Fruit fly (Drosophila melanogaster) whole organism, embryonic: ENCODE data around the gene rost.

ENCODE experiments used
- Atf3 ChIP-seq: fragments of 200-800 bp; sonication (Bioruptor generic); optimal IDR thresholded peaks from 3 replicates; lab custom pipeline; 2016; ENCODE audit warnings: missing biosample characterization, missing genetic modification characterization
- CG16863 ChIP-seq: fragments of 200-800 bp; sonication (Bioruptor generic); optimal IDR thresholded peaks from 3 replicates; lab custom pipeline; 2016; ENCODE audit warnings: missing biosample characterization, missing genetic modification characterization
- CG17328 ChIP-seq: fragments of 200-800 bp; sonication (Bioruptor generic); IDR thresholded peaks from 2 replicates; pipeline ENCODE4 v1.3.6; 2022; ENCODE audit warnings: missing biosample characterization, missing genetic modification characterization
- CG17359 ChIP-seq: fragments of 200-800 bp; sonication (Bioruptor generic); optimal IDR thresholded peaks from 3 replicates; lab custom pipeline; 2018; ENCODE audit warnings: missing biosample characterization, mild to moderate bottlenecking, missing genetic modification characterization, moderate library complexity
- CG18476 ChIP-seq: fragments of 200-800 bp; sonication (Bioruptor generic); optimal IDR thresholded peaks from 2 replicates; lab custom pipeline; 2016; ENCODE audit warnings: missing biosample characterization, mild to moderate bottlenecking, missing genetic modification characterization
- CG18599 ChIP-seq: fragments of 200-800 bp; sonication (Bioruptor generic); optimal IDR thresholded peaks from 3 replicates; lab custom pipeline; 2017; ENCODE audit warnings: missing biosample characterization, missing genetic modification characterization, mild to moderate bottlenecking, moderate library complexity, missing genetic modification reagents
- CG2202 ChIP-seq: fragments of 200-800 bp; sonication (Bioruptor generic); optimal IDR thresholded peaks from 2 replicates; lab custom pipeline; 2018; ENCODE audit warnings: missing biosample characterization, mild to moderate bottlenecking, missing genetic modification characterization
- CG2875 ChIP-seq: fragments of 200-800 bp; sonication (Bioruptor generic); optimal IDR thresholded peaks from 2 replicates; lab custom pipeline; 2017; ENCODE audit warnings: missing biosample characterization, mild to moderate bottlenecking, missing genetic modification characterization, missing genetic modification reagents
- CG4328 ChIP-seq: fragments of 200-800 bp; sonication (Bioruptor generic); optimal IDR thresholded peaks from 3 replicates; lab custom pipeline; 2017; ENCODE audit warnings: missing biosample characterization, missing genetic modification reagents, missing genetic modification characterization
- CG6254 ChIP-seq: fragments of 200-800 bp; sonication (Bioruptor generic); optimal IDR thresholded peaks from 3 replicates; lab custom pipeline; 2017; ENCODE audit warnings: mild to moderate bottlenecking, missing biosample characterization, missing genetic modification reagents, missing genetic modification characterization
- CG6272 ChIP-seq: fragments of 200-800 bp; sonication (Bioruptor generic); IDR thresholded peaks from 2 replicates; pipeline ENCODE4 v1.3.6; 2022; ENCODE audit warnings: missing biosample characterization, missing genetic modification characterization
- CG8478 ChIP-seq: fragments of >200 bp; optimal IDR thresholded peaks from 2 replicates; lab custom pipeline; 2018
- CG8924 ChIP-seq: fragments of 200-800 bp; optimal IDR thresholded peaks from 3 replicates; lab custom pipeline; 2019; ENCODE audit warnings: missing biosample characterization, mild to moderate bottlenecking, missing genetic modification characterization, moderate library complexity
- Dek ChIP-seq: fragments of 200-800 bp; sonication (Bioruptor generic); optimal IDR thresholded peaks from 3 replicates; lab custom pipeline; 2019; ENCODE audit warnings: missing biosample characterization, mild to moderate bottlenecking, missing genetic modification characterization, moderate library complexity
- Doc2 ChIP-seq: fragments of 200-800 bp; sonication (Bioruptor generic); IDR thresholded peaks from 2 replicates; pipeline ENCODE4 v1.3.6; 2022; ENCODE audit warnings: missing biosample characterization, missing genetic modification characterization
- Elba2 ChIP-seq: fragments of 200-800 bp; sonication (Bioruptor generic); optimal IDR thresholded peaks from 3 replicates; lab custom pipeline; 2016; ENCODE audit warnings: missing biosample characterization, missing genetic modification characterization
- HLH4C ChIP-seq: fragments of 200-800 bp; sonication (Bioruptor generic); IDR thresholded peaks from 3 replicates; pipeline ENCODE4 v1.3.6; 2022; ENCODE audit warnings: missing biosample characterization, missing genetic modification characterization; ENCODE audit not compliant: partially characterized antibody
- NC2α ChIP-seq: fragments of 200-800 bp; sonication (Bioruptor generic); optimal IDR thresholded peaks from 2 replicates; lab custom pipeline; 2016; ENCODE audit warnings: missing biosample characterization, missing genetic modification characterization
- Scr ChIP-seq: fragments of 200-800 bp; sonication (Bioruptor generic); IDR thresholded peaks from 2 replicates; pipeline ENCODE4 v1.3.6; 2022; ENCODE audit warnings: missing biosample characterization, missing genetic modification characterization; ENCODE audit not compliant: partially characterized antibody
- Spps ChIP-seq: fragments of 200-800 bp; sonication (Bioruptor generic); optimal IDR thresholded peaks from 2 replicates; lab custom pipeline; 2018; ENCODE audit warnings: missing biosample characterization, mild to moderate bottlenecking, missing genetic modification characterization
- Taf1 ChIP-seq: fragments of 200-800 bp; sonication (Bioruptor generic); IDR thresholded peaks from 2 replicates; pipeline ENCODE4 v1.3.6; 2022; ENCODE audit warnings: missing biosample characterization, missing genetic modification characterization
- Xrp1 ChIP-seq: fragments of 200-800 bp; sonication (Bioruptor generic); IDR thresholded peaks from 2 replicates; pipeline ENCODE4 v1.3.6; 2022; ENCODE audit warnings: missing biosample characterization, missing genetic modification characterization
- az2 ChIP-seq: fragments of 200-800 bp; sonication (Bioruptor generic); optimal IDR thresholded peaks from 3 replicates; lab custom pipeline; 2016; ENCODE audit warnings: missing biosample characterization, missing genetic modification characterization
- bab2 ChIP-seq: fragments of 200-800 bp; sonication (Bioruptor generic); optimal IDR thresholded peaks from 2 replicates; lab custom pipeline; 2016; ENCODE audit warnings: missing biosample characterization, missing genetic modification characterization
- bowl ChIP-seq: fragments of 200-800 bp; sonication (Bioruptor generic); IDR thresholded peaks from 2 replicates; pipeline ENCODE4 v1.3.6; 2022; ENCODE audit warnings: missing biosample characterization, missing genetic modification characterization
- btn ChIP-seq: fragments of 200-800 bp; sonication (Bioruptor generic); optimal IDR thresholded peaks from 2 replicates; lab custom pipeline; 2016; ENCODE audit warnings: missing biosample characterization, missing genetic modification characterization
- cg ChIP-seq: fragments of 200-800 bp; sonication (Bioruptor generic); optimal IDR thresholded peaks from 3 replicates; lab custom pipeline; 2019; ENCODE audit warnings: missing biosample characterization, mild to moderate bottlenecking, missing genetic modification characterization, moderate library complexity
- dati ChIP-seq: fragments of 200-800 bp; sonication (Bioruptor generic); IDR thresholded peaks from 2 replicates; pipeline ENCODE4 v1.3.6; 2022; ENCODE audit warnings: missing biosample characterization, missing genetic modification characterization
- fd64A ChIP-seq: fragments of 200-800 bp; sonication (Bioruptor generic); optimal IDR thresholded peaks from 3 replicates; lab custom pipeline; 2018; ENCODE audit warnings: missing biosample characterization, mild to moderate bottlenecking, missing genetic modification characterization
- fu2 ChIP-seq: fragments of 200-800 bp; sonication (Bioruptor generic); optimal IDR thresholded peaks from 2 replicates; lab custom pipeline; 2016; ENCODE audit warnings: missing biosample characterization, missing genetic modification characterization
- gce ChIP-seq: fragments of 200-800 bp; sonication (Bioruptor generic); IDR thresholded peaks from 3 replicates; pipeline ENCODE4 v1.3.6; 2022; ENCODE audit warnings: missing biosample characterization, missing genetic modification characterization
- gt ChIP-seq: fragments of 200-800 bp; sonication (Bioruptor generic); IDR thresholded peaks from 2 replicates; pipeline ENCODE4 v1.3.6; 2022; ENCODE audit warnings: missing biosample characterization, missing genetic modification characterization
- hb ChIP-seq: fragments of 200-800 bp; sonication (Bioruptor generic); IDR thresholded peaks from 3 replicates; pipeline ENCODE4 v1.3.6; 2022; ENCODE audit warnings: missing biosample characterization, missing genetic modification characterization; ENCODE audit not compliant: partially characterized antibody
- hbn ChIP-seq: fragments of 200-800 bp; sonication (Bioruptor generic); IDR thresholded peaks from 2 replicates; pipeline ENCODE4 v1.3.6; 2022; ENCODE audit warnings: missing biosample characterization, missing genetic modification characterization; ENCODE audit not compliant: partially characterized antibody
- insv ChIP-seq, 2 experiments: fragments of 200-800 bp; sonication (Bioruptor generic); optimal IDR thresholded peaks; 3 replicates each; lab custom pipeline; 2016 to 2018; ENCODE audit warnings: missing biosample characterization in 2 of 2, missing genetic modification characterization in 2 of 2
- inv ChIP-seq: fragments of 200-800 bp; sonication (Bioruptor generic); IDR thresholded peaks from 2 replicates; pipeline ENCODE4 v1.3.6; 2022; ENCODE audit warnings: missing biosample characterization, missing genetic modification characterization; ENCODE audit not compliant: partially characterized antibody
- kni ChIP-seq: fragments of 200-800 bp; sonication (Bioruptor generic); optimal IDR thresholded peaks from 3 replicates; lab custom pipeline; 2017; ENCODE audit warnings: mild to moderate bottlenecking, missing biosample characterization, missing genetic modification reagents, missing genetic modification characterization
- lmd ChIP-seq: fragments of 200-800 bp; sonication (Bioruptor generic); IDR thresholded peaks from 2 replicates; pipeline ENCODE4 v1.3.6; 2022; ENCODE audit warnings: missing biosample characterization, missing genetic modification characterization
- lov ChIP-seq, 2 experiments: fragments of 200-800 bp in 1 of 2; fragments of >200 bp in 1 of 2; sonication (Bioruptor generic) in 1 of 2; IDR thresholded peaks in 1 of 2; optimal IDR thresholded peaks in 1 of 2; 2 replicates in 1 of 2; 3 replicates in 1 of 2; pipeline versions ENCODE4 v1.3.6 to Lab custom; 2017 to 2022; ENCODE audit warnings: missing biosample characterization in 1 of 2, missing genetic modification characterization in 1 of 2
- p53 ChIP-seq: fragments of 200-800 bp; sonication (Bioruptor generic); optimal IDR thresholded peaks from 2 replicates; lab custom pipeline; 2016; ENCODE audit warnings: missing biosample characterization, missing genetic modification characterization
- phol ChIP-seq: fragments of 200-800 bp; sonication (Bioruptor generic); optimal IDR thresholded peaks from 3 replicates; lab custom pipeline; 2018; ENCODE audit warnings: missing biosample characterization, mild to moderate bottlenecking, missing genetic modification characterization, moderate library complexity
- rib ChIP-seq: fragments of 200-800 bp; sonication (Bioruptor generic); IDR thresholded peaks from 2 replicates; pipeline ENCODE4 v1.3.6; 2022; ENCODE audit warnings: missing biosample characterization, missing genetic modification characterization
- run ChIP-seq: fragments of 200-800 bp; sonication (Bioruptor generic); optimal IDR thresholded peaks from 3 replicates; lab custom pipeline; 2018; ENCODE audit warnings: missing biosample characterization, mild to moderate bottlenecking, missing genetic modification characterization
- tap ChIP-seq: fragments of 200-800 bp; optimal IDR thresholded peaks from 3 replicates; lab custom pipeline; 2019; ENCODE audit warnings: missing biosample characterization, mild to moderate bottlenecking, missing genetic modification characterization, moderate library complexity
- tin ChIP-seq: fragments of 200-800 bp; sonication (Bioruptor generic); optimal IDR thresholded peaks from 3 replicates; lab custom pipeline; 2016; ENCODE audit warnings: missing biosample characterization, missing genetic modification characterization
- tio ChIP-seq: fragments of 200-800 bp; sonication (Bioruptor generic); optimal IDR thresholded peaks from 2 replicates; lab custom pipeline; 2017; ENCODE audit warnings: missing biosample characterization, missing genetic modification characterization, inconsistent platforms
- trh ChIP-seq: fragments of 200-800 bp; sonication (Bioruptor generic); optimal IDR thresholded peaks from 2 replicates; lab custom pipeline; 2016; ENCODE audit warnings: missing biosample characterization, missing genetic modification characterization
- tx ChIP-seq: fragments of 200-800 bp; sonication (Bioruptor generic); optimal IDR thresholded peaks from 2 replicates; lab custom pipeline; 2016; ENCODE audit warnings: missing biosample characterization, missing genetic modification characterization
- unpg ChIP-seq: fragments of 200-800 bp; sonication (Bioruptor generic); optimal IDR thresholded peaks from 3 replicates; lab custom pipeline; 2018; ENCODE audit warnings: missing biosample characterization, mild to moderate bottlenecking, missing genetic modification characterization, moderate library complexity

Gene rost

dm6 chr2L:8951184-8951934 is 38.0 kb downstream of the rost start, which contains the start of gene C1GalTA (continued):
- TF ChIP-seq CG2202 (tag; lab: Kevin White, UChicago) = peak; percentile 97
- no peak for TF ChIP-seq Scr
- peak; percentile 99 for TF ChIP-seq CG18599 (GFP tag; lab: Kevin White, UChicago)
- TF ChIP-seq trh (GFP tag; lab: Kevin White, UChicago) = peak; percentile 91
- no peak for TF ChIP-seq inv (GFP tag; lab: Robert Waterston, UW)
- TF ChIP-seq fd64A (GFP tag; lab: Kevin White, UChicago) = peak; percentile 65
- TF ChIP-seq CG16863 = peak; percentile 56
- peak; percentile 95 for TF ChIP-seq tio (GFP tag; lab: Kevin White, UChicago)
- TF ChIP-seq tap (tag; lab: Kevin White, UChicago) = peak; percentile 98
- no peak for TF ChIP-seq btn (GFP tag; lab: Kevin White, UChicago)
- TF ChIP-seq Spps (tag; lab: Kevin White, UChicago) = peak; percentile 99
- peak; percentile 92 for TF ChIP-seq tin (GFP tag; lab: Kevin White, UChicago)
- peak; percentile 95 for TF ChIP-seq gce (GFP tag; lab: Robert Waterston, UW)
- TF ChIP-seq bowl = peak; percentile 86
- TF ChIP-seq tx (GFP tag; lab: Kevin White, UChicago) = peak; percentile 6
- peak; percentile 99 for TF ChIP-seq unpg (GFP tag; lab: Kevin White, UChicago)
- peak; percentile 64 for TF ChIP-seq bab2 (GFP tag; lab: Kevin White, UChicago)
- no peak for TF ChIP-seq NC2α (GFP tag; lab: Kevin White, UChicago)
- no peak for TF ChIP-seq fu2 (GFP tag; lab: Kevin White, UChicago)
- TF ChIP-seq CG2875 = peak; percentile 96
- TF ChIP-seq kni (GFP tag; lab: Kevin White, UChicago) = peak; percentile 61
- peak; percentile 84 for TF ChIP-seq CG6272 (GFP tag; lab: Robert Waterston, UW)
- TF ChIP-seq run (tag; lab: Kevin White, UChicago) = peak; percentile 97
- no peak for TF ChIP-seq lov (optimal IDR thresholded peaks at IDR 0.05; lab: Kevin White, UChicago)
- no peak; the same call in 1 of the 3 replicates for TF ChIP-seq lov (GFP tag; IDR thresholded peaks at IDR 0.05; lab: Robert Waterston, UW)
- TF ChIP-seq cg (GFP tag; lab: Kevin White, UChicago) = no peak
- TF ChIP-seq az2 (GFP tag; lab: Kevin White, UChicago) = peak; percentile 94
- TF ChIP-seq hbn (GFP tag; lab: Robert Waterston, UW) = no peak
- peak; percentile 93 for TF ChIP-seq rib (GFP tag; lab: Robert Waterston, UW)
- TF ChIP-seq Doc2 (GFP tag; lab: Robert Waterston, UW) = no peak
- TF ChIP-seq HLH4C (GFP tag; lab: Robert Waterston, UW) = no peak
- TF ChIP-seq CG4328 (GFP tag; lab: Kevin White, UChicago) = peak; percentile 96
- peak; percentile 85 for TF ChIP-seq Taf1
- TF ChIP-seq CG8478 = no peak
- no peak for TF ChIP-seq hb
- TF ChIP-seq phol (tag; lab: Kevin White, UChicago) = peak; percentile 99
- peak; percentile 97 for TF ChIP-seq lmd (GFP tag; lab: Robert Waterston, UW)
- peak; percentile 64; the same call in 1 of the 2 replicates for TF ChIP-seq dati (GFP tag; lab: Robert Waterston, UW)
- peak; percentile 97 for TF ChIP-seq Dek (tag; lab: Kevin White, UChicago)
- peak; percentile 96 for TF ChIP-seq CG17328 (GFP tag; lab: Robert Waterston, UW)
- no peak for TF ChIP-seq Atf3 (GFP tag; lab: Kevin White, UChicago)
- TF ChIP-seq gt (GFP tag; lab: Robert Waterston, UW) = peak; percentile 80; the same call in 1 of the 2 replicates
- TF ChIP-seq Xrp1 (GFP tag; lab: Robert Waterston, UW) = peak; percentile 99
- TF ChIP-seq CG17359 = peak; percentile 97
- TF ChIP-seq CG6254 (GFP tag; lab: Kevin White, UChicago) = peak; percentile 93
- TF ChIP-seq insv (GFP tag; optimal IDR thresholded peaks at IDR 0.05; lab: Kevin White, UChicago) = peak in 1 of 2 experiments; percentile 69
- peak; percentile 87 for TF ChIP-seq CG18476
- peak; percentile 100 for TF ChIP-seq CG8924 (tag; lab: Kevin White, UChicago)
- TF ChIP-seq Elba2 = peak; percentile 52
- TF ChIP-seq p53 (GFP tag; lab: Kevin White, UChicago) = no peak
